Fruit fly (Drosophila melanogaster): ENCODE data around the gene ldd.

dm6 chrX:21123499-21123898 lies at the start of gene ldd:
- TF ChIP-seq CG9215 (GFP tag; IDR thresholded peaks at IDR 0.05) (no peak), Blimp-1 (GFP tag; optimal IDR thresholded peaks at IDR 0.05) (no peak), dan (GFP tag; IDR thresholded peaks at IDR 0.05) (no peak), CG12659 (GFP tag; optimal IDR thresholded peaks at IDR 0.05) (no peak), otp (GFP tag; IDR thresholded peaks at IDR 0.05) (no peak), dpn (GFP tag; optimal IDR thresholded peaks at IDR 0.05) (no peak)
